Worm (Caenorhabditis elegans) whole organism, young adult: Measurements from ENCODE around the gene F56D6.14.

ENCODE experiments used
- F22D6.2 ChIP-seq: sonication (generic microtip); optimal IDR thresholded peaks from 2 replicates; lab custom pipeline; 2016; ENCODE audit warnings: mild to moderate bottlenecking, missing genetic modification characterization, missing compliant biosample characterization
- Y53G8AR.9 ChIP-seq: fragments of 200-800 bp; sonication (Bioruptor generic); conservative IDR thresholded peaks from 2 replicates; pipeline ENCODE4 v1.3.6; 2022; ENCODE audit warnings: missing genetic modification reagents, missing genetic modification characterization, missing compliant biosample characterization
- ceh-100 ChIP-seq: fragments of 200-800 bp; sonication (Bioruptor generic); IDR thresholded peaks from 2 replicates; pipeline ENCODE4 v1.3.6; 2022; ENCODE audit warnings: missing genetic modification reagents, missing genetic modification characterization, missing compliant biosample characterization
- ceh-91 ChIP-seq: fragments of 200-800 bp; sonication (Bioruptor generic); IDR thresholded peaks from 2 replicates; pipeline ENCODE4 v1.3.6; 2022; ENCODE audit warnings: missing genetic modification reagents, missing genetic modification characterization, missing compliant biosample characterization
- hlh-12 ChIP-seq: sonication (generic microtip); optimal IDR thresholded peaks from 2 replicates; lab custom pipeline; 2016; ENCODE audit warnings: missing genetic modification characterization, missing compliant biosample characterization
- lin-35 ChIP-seq, 3 experiments: fragments of 150-350 bp in 2 of 3; sonication (generic microtip) in 1 of 3; optimal IDR thresholded peaks; 2 replicates each; lab custom pipeline; 2014 to 2018; ENCODE audit warnings: missing biosample characterization in 3 of 3, missing genetic modification characterization in 3 of 3, missing genetic modification reagents in 3 of 3
- madf-8 ChIP-seq: fragments of 200-800 bp; sonication (Bioruptor generic); conservative IDR thresholded peaks from 2 replicates; pipeline ENCODE4 v1.3.6; 2022; ENCODE audit warnings: missing genetic modification reagents, missing genetic modification characterization, missing compliant biosample characterization
- mes-4 ChIP-seq: sonication (generic microtip); optimal IDR thresholded peaks from 2 replicates; lab custom pipeline; 2016; ENCODE audit warnings: missing genotype, missing genetic modification characterization, missing compliant biosample characterization
- nhr-120 ChIP-seq: fragments of 200-800 bp; sonication (Bioruptor generic); IDR thresholded peaks from 2 replicates; pipeline ENCODE4 v1.3.6; 2022; ENCODE audit warnings: missing genetic modification characterization, missing compliant biosample characterization
- snpc-4 ChIP-seq, 5 experiments: fragments of 150-350 bp in 1 of 5; sonication (generic microtip) in 4 of 5; optimal IDR thresholded peaks; 2 replicates each; lab custom pipeline; 2014 to 2018; ENCODE audit warnings: missing genetic modification characterization in 5 of 5, missing biosample characterization in 3 of 5, antibody characterized with exemption in 2 of 5, mild to moderate bottlenecking in 2 of 5, missing compliant biosample characterization in 2 of 5, missing genotype in 2 of 5, moderate library complexity in 2 of 5, missing genetic modification reagents in 1 of 5

ce11 chrIV:3919506-3919905, 2.0 kb downstream of the F56D6.14 start, which contains the start of gene srz-19:
- TF ChIP-seq snpc-4 (GFP tag; optimal IDR thresholded peaks at IDR 0.05; lab: Kevin White, UChicago) (no peak), snpc-4 (tag; optimal IDR thresholded peaks at IDR 0.05; lab: Kevin White, UChicago) (no peak), ceh-91 (no peak), madf-8 (no peak), F22D6.2 (tag; lab: Kevin White, UChicago) (no peak), lin-35 (GFP tag; optimal IDR thresholded peaks at IDR 0.05; lab: Kevin White, UChicago) (no peak), Y53G8AR.9 (no peak), mes-4 (tag; lab: Kevin White, UChicago) (no peak), nhr-120 (GFP tag; lab: Robert Waterston, UW) (no peak), ceh-100 (no peak), hlh-12 (tag; lab: Kevin White, UChicago) (no peak)
